Worm (Caenorhabditis elegans) whole organism, mixed stage, embryonic: Measurements from ENCODE around the gene ced-5.

Source experiments
- nhr-12 ChIP-seq: fragments of 150-350 bp; optimal IDR thresholded peaks from 2 replicates; lab custom pipeline; 2014; ENCODE audit warnings: missing biosample characterization, missing genetic modification characterization
- pha-4 ChIP-seq: fragments of 150-350 bp; optimal IDR thresholded peaks from 2 replicates; lab custom pipeline; 2018; ENCODE audit warnings: missing biosample characterization, missing genetic modification reagents, missing genetic modification characterization

- TF ChIP-seq nhr-12 (tag; lab: Kevin White, UChicago) (no peak), pha-4 (no peak)
Measured at ce11 chrIV:10511432-10511831, 27.5 kb downstream of the ced-5 start.
